Worm (Caenorhabditis elegans): ENCODE results near the gene vps-33.1.

ce11 chrIII:8684421-8684820 is 16.3 kb upstream of the vps-33.1 start, which contains the start of gene anmt-1:
- no peak for TF ChIP-seq nhr-10 (tag; optimal IDR thresholded peaks at IDR 0.05)
- no peak for TF ChIP-seq C34F6.9 (tag; optimal IDR thresholded peaks at IDR 0.05)
- TF ChIP-seq egl-27 (tag; optimal IDR thresholded peaks at IDR 0.05) = no peak
- no peak for TF ChIP-seq elt-3 (tag; optimal IDR thresholded peaks at IDR 0.05)
- no peak for TF ChIP-seq unc-55 (GFP tag; optimal IDR thresholded peaks at IDR 0.05)
- no peak for TF ChIP-seq unc-62 (GFP tag; optimal IDR thresholded peaks at IDR 0.05)
- TF ChIP-seq sma-9 (GFP tag; optimal IDR thresholded peaks at IDR 0.05) = no peak
- TF ChIP-seq sma-9 (tag; optimal IDR thresholded peaks at IDR 0.05) = no peak
- TF ChIP-seq nhr-237 (tag; optimal IDR thresholded peaks at IDR 0.05) = no peak
- TF ChIP-seq ztf-1 (GFP tag; conservative IDR thresholded peaks at IDR 0.05) = no peak
- TF ChIP-seq nhr-23 (tag; optimal IDR thresholded peaks at IDR 0.05) = no peak

Measured in whole organism, L2 larva.